Worm (Caenorhabditis elegans) whole organism, L4 larva: ENCODE results near the gene tlp-1.

Source experiments
- F10B5.3 ChIP-seq: sonication (generic microtip); optimal IDR thresholded peaks from 2 replicates; lab custom pipeline; 2016; ENCODE audit warnings: mild to moderate bottlenecking, missing genetic modification characterization, missing compliant biosample characterization
- F37D6.2 ChIP-seq: sonication (generic microtip); optimal IDR thresholded peaks from 2 replicates; lab custom pipeline; 2016; ENCODE audit warnings: mild to moderate bottlenecking, missing genetic modification characterization, missing compliant biosample characterization
- F49E8.2 ChIP-seq: sonication (generic microtip); optimal IDR thresholded peaks from 2 replicates; lab custom pipeline; 2016; ENCODE audit warnings: missing compliant biosample characterization, mild to moderate bottlenecking, missing genetic modification characterization, borderline replicate concordance
- T26A8.4 ChIP-seq: fragments of 200-800 bp; sonication (Bioruptor generic); IDR thresholded peaks from 2 replicates; pipeline ENCODE4 v1.3.6; 2022; ENCODE audit warnings: missing genetic modification characterization, missing compliant biosample characterization
- Y105C5A.15 ChIP-seq: fragments of 200-800 bp; sonication (Bioruptor generic); IDR thresholded peaks from 2 replicates; pipeline ENCODE4 v1.3.6; 2022; ENCODE audit warnings: missing genetic modification characterization, missing compliant biosample characterization
- Y48G9A.11 ChIP-seq: fragments of 200-800 bp; sonication (Bioruptor generic); IDR thresholded peaks from 2 replicates; pipeline ENCODE4 v1.3.6; 2022; ENCODE audit warnings: missing genetic modification reagents, missing genetic modification characterization, missing compliant biosample characterization
- aha-1 ChIP-seq: fragments of 150-350 bp; peaks from one replicate; lab custom pipeline; 2014; ENCODE audit warnings: missing biosample characterization, missing genetic modification characterization
- arid-1 ChIP-seq: fragments of 200-800 bp; sonication (Bioruptor generic); conservative IDR thresholded peaks from 2 replicates; pipeline ENCODE4 v1.3.6; 2022; ENCODE audit warnings: missing genetic modification reagents, missing genetic modification characterization, missing compliant biosample characterization
- ceh-20 ChIP-seq: fragments of 200-800 bp; sonication (Bioruptor generic); IDR thresholded peaks from 2 replicates; pipeline ENCODE4 v1.3.6; 2022; ENCODE audit warnings: missing genetic modification reagents, missing genetic modification characterization, missing compliant biosample characterization
- ceh-32 ChIP-seq: sonication (generic microtip); optimal IDR thresholded peaks from 2 replicates; lab custom pipeline; 2016; ENCODE audit warnings: mild to moderate bottlenecking, missing genetic modification characterization, missing compliant biosample characterization; ENCODE audit not compliant: poor library complexity
- ceh-62 ChIP-seq: sonication (generic microtip); optimal IDR thresholded peaks from 2 replicates; lab custom pipeline; 2017; ENCODE audit warnings: missing biosample characterization, missing genetic modification characterization
- ces-1 ChIP-seq: fragments of 150-350 bp; sonication (generic microtip); optimal IDR thresholded peaks from 4 replicates; lab custom pipeline; 2014; ENCODE audit warnings: missing biosample characterization, missing genetic modification reagents, missing genetic modification characterization
- ctbp-1 ChIP-seq: fragments of 200-800 bp; sonication (Bioruptor generic); IDR thresholded peaks from 2 replicates; pipeline ENCODE4 v1.3.6; 2022; ENCODE audit warnings: missing genetic modification reagents, missing genetic modification characterization, missing compliant biosample characterization
- daf-8 ChIP-seq: fragments of 200-800 bp; sonication (Bioruptor generic); IDR thresholded peaks from 2 replicates; pipeline ENCODE4 v1.3.6; 2022; ENCODE audit warnings: missing genetic modification characterization, missing compliant biosample characterization
- dmd-6 ChIP-seq: fragments of 200-800 bp; sonication (Bioruptor generic); IDR thresholded peaks from 2 replicates; pipeline ENCODE4 v1.3.6; 2022; ENCODE audit warnings: missing genetic modification reagents, missing genetic modification characterization, missing compliant biosample characterization
- dmd-8 ChIP-seq: fragments of 200-800 bp; sonication (Bioruptor generic); IDR thresholded peaks from 2 replicates; pipeline ENCODE4 v1.3.6; 2022; ENCODE audit warnings: missing genetic modification characterization, missing compliant biosample characterization
- dve-1 ChIP-seq: sonication (generic microtip); optimal IDR thresholded peaks from 2 replicates; lab custom pipeline; 2017; ENCODE audit warnings: antibody characterized with exemption, mild to moderate bottlenecking, missing genetic modification characterization, missing compliant biosample characterization; ENCODE audit not compliant: insufficient read depth
- egl-43 ChIP-seq: fragments of 200-800 bp; sonication (Bioruptor generic); IDR thresholded peaks from 2 replicates; pipeline ENCODE4 v1.3.6; 2022; ENCODE audit warnings: missing genetic modification reagents, missing genetic modification characterization, missing compliant biosample characterization
- fkh-10 ChIP-seq: fragments of 150-350 bp; optimal IDR thresholded peaks from 2 replicates; lab custom pipeline; 2014; ENCODE audit warnings: missing biosample characterization, missing genetic modification reagents, missing genetic modification characterization
- fos-1 ChIP-seq: fragments of 150-350 bp; optimal IDR thresholded peaks from 2 replicates; lab custom pipeline; 2014; ENCODE audit warnings: missing biosample characterization, missing genetic modification characterization
- gei-8 ChIP-seq: fragments of 200-800 bp; sonication (Bioruptor generic); optimal IDR thresholded peaks from 2 replicates; lab custom pipeline; 2018; ENCODE audit warnings: mild to moderate bottlenecking, missing genetic modification characterization, missing compliant biosample characterization
- hlh-30 ChIP-seq: sonication (generic microtip); optimal IDR thresholded peaks from 2 replicates; lab custom pipeline; 2017; ENCODE audit warnings: antibody characterized with exemption, mild to moderate bottlenecking, missing genetic modification characterization, missing compliant biosample characterization; ENCODE audit not compliant: insufficient read depth
- hmg-1.1 ChIP-seq: fragments of 200-800 bp; sonication (Bioruptor generic); IDR thresholded peaks from 2 replicates; pipeline ENCODE4 v1.3.6; 2022; ENCODE audit warnings: missing genetic modification reagents, missing genetic modification characterization, missing compliant biosample characterization
- lin-29 ChIP-seq: fragments of 200-800 bp; sonication (Bioruptor generic); IDR thresholded peaks from 2 replicates; pipeline ENCODE4 v1.3.6; 2022; ENCODE audit warnings: missing genetic modification reagents, missing genetic modification characterization, missing compliant biosample characterization
- madf-5 ChIP-seq, 2 experiments: fragments of 200-800 bp; sonication (Bioruptor generic); IDR thresholded peaks; 2 replicates each; pipeline ENCODE4 v1.3.6; 2022; ENCODE audit warnings: missing compliant biosample characterization in 2 of 2, missing genetic modification characterization in 2 of 2
- mdt-29 ChIP-seq: fragments of 200-800 bp; sonication (Bioruptor generic); IDR thresholded peaks from 2 replicates; pipeline ENCODE4 v1.3.6; 2022; ENCODE audit warnings: missing genetic modification reagents, missing genetic modification characterization, missing compliant biosample characterization
- mes-2 ChIP-seq: sonication (generic microtip); optimal IDR thresholded peaks from 2 replicates; lab custom pipeline; 2016; ENCODE audit warnings: missing genotype, mild to moderate bottlenecking, missing genetic modification characterization, missing compliant biosample characterization; ENCODE audit not compliant: poor library complexity, severe bottlenecking
- mxl-2 ChIP-seq: fragments of 200-800 bp; sonication (Bioruptor generic); conservative IDR thresholded peaks from 2 replicates; pipeline ENCODE4 v1.3.6; 2022; ENCODE audit warnings: missing genetic modification reagents, missing genetic modification characterization, missing compliant biosample characterization
- mxl-3 ChIP-seq: fragments of 200-800 bp; sonication (Bioruptor generic); optimal IDR thresholded peaks from 2 replicates; lab custom pipeline; 2018; ENCODE audit warnings: mild to moderate bottlenecking, missing genetic modification characterization, missing compliant biosample characterization
- nhr-102 ChIP-seq: sonication (generic microtip); optimal IDR thresholded peaks from 2 replicates; lab custom pipeline; 2016; ENCODE audit warnings: mild to moderate bottlenecking, missing genetic modification characterization, moderate library complexity, missing compliant biosample characterization
- nhr-237 ChIP-seq: sonication (generic microtip); optimal IDR thresholded peaks from 2 replicates; lab custom pipeline; 2017; ENCODE audit warnings: missing biosample characterization, missing genetic modification characterization
- nhr-25 ChIP-seq: sonication (generic microtip); optimal IDR thresholded peaks from 2 replicates; lab custom pipeline; 2017; ENCODE audit warnings: missing genetic modification characterization, mild to moderate bottlenecking, missing compliant biosample characterization, antibody characterized with exemption, moderate library complexity, borderline replicate concordance; ENCODE audit not compliant: insufficient read depth
- nhr-48 ChIP-seq: sonication (generic microtip); optimal IDR thresholded peaks from 2 replicates; lab custom pipeline; 2016; ENCODE audit warnings: mild to moderate bottlenecking, missing genetic modification characterization, missing compliant biosample characterization
- php-3 ChIP-seq: fragments of 200-800 bp; sonication (Bioruptor generic); IDR thresholded peaks from 2 replicates; pipeline ENCODE4 v1.3.6; 2022; ENCODE audit warnings: missing genetic modification reagents, missing genetic modification characterization, missing compliant biosample characterization
- rbr-2 ChIP-seq: sonication (generic microtip); optimal IDR thresholded peaks from 2 replicates; lab custom pipeline; 2016; ENCODE audit warnings: missing genotype, missing genetic modification characterization, missing compliant biosample characterization
- saeg-2 ChIP-seq: fragments of 200-800 bp; sonication (Bioruptor generic); IDR thresholded peaks from 2 replicates; pipeline ENCODE4 v1.3.6; 2022; ENCODE audit warnings: missing genetic modification reagents, missing genetic modification characterization, missing compliant biosample characterization
- snpc-1.2 ChIP-seq: fragments of 200-800 bp; sonication (Bioruptor generic); IDR thresholded peaks from 2 replicates; pipeline ENCODE4 v1.3.6; 2022; ENCODE audit warnings: missing genetic modification reagents, missing genetic modification characterization, missing compliant biosample characterization
- tag-97 ChIP-seq: fragments of 200-800 bp; sonication (Bioruptor generic); IDR thresholded peaks from 2 replicates; pipeline ENCODE4 v1.3.6; 2022; ENCODE audit warnings: missing genetic modification characterization, missing compliant biosample characterization
- tra-1 ChIP-seq: fragments of 200-800 bp; sonication (Bioruptor generic); IDR thresholded peaks from 2 replicates; pipeline ENCODE4 v1.3.6; 2022; ENCODE audit warnings: missing genetic modification reagents, missing genetic modification characterization, missing compliant biosample characterization
- unc-62 ChIP-seq, 3 experiments: fragments of 150-350 bp in 1 of 3; sonication (generic microtip); optimal IDR thresholded peaks in 2 of 3; peaks in 1 of 3; 1 replicate in 1 of 3; 2 replicates in 2 of 3; lab custom pipeline; 2014 to 2017; ENCODE audit warnings: missing biosample characterization in 3 of 3, missing genetic modification characterization in 3 of 3, missing genetic modification reagents in 3 of 3, missing genotype in 1 of 3
- vab-7 ChIP-seq: fragments of 200-800 bp; sonication (Bioruptor generic); IDR thresholded peaks from 2 replicates; pipeline ENCODE4 v1.3.6; 2022; ENCODE audit warnings: missing genetic modification reagents, missing genetic modification characterization, missing compliant biosample characterization
- zfp-3 ChIP-seq: fragments of 200-800 bp; sonication (Bioruptor generic); conservative IDR thresholded peaks from 2 replicates; pipeline ENCODE4 v1.3.6; 2022; ENCODE audit warnings: missing genetic modification reagents, missing genetic modification characterization, missing compliant biosample characterization
- ztf-7 ChIP-seq: fragments of 150-350 bp; optimal IDR thresholded peaks from 2 replicates; lab custom pipeline; 2014; ENCODE audit warnings: missing biosample characterization, missing genetic modification characterization

The tlp-1 gene

DNA sequence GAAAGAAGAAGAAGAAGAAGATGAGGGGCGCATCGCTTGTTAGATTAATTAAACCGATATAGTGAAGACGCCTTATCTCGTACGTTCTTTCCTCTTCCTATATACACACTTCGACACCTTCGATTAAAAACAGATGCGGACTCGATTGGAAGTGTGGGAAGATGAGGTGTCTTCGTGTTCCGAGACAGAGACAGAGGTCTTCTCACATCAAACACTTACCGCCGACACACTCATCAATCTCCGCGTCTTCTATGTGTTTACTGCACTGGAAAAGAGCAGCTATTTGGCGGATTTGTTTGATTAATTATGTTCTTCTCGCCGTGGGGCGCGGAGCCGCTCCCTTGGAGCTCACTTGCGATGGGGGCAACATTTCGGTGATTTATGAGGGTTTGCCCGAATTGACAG lies 4.5 kb downstream of the tlp-1 start (continued):
- peak in 1 of 2 experiments; percentile 97 for TF ChIP-seq unc-62 (GFP tag; optimal IDR thresholded peaks at IDR 0.05 in 1 of 2; lab: Kevin White, UChicago)
- TF ChIP-seq unc-62 (tag; optimal IDR thresholded peaks at IDR 0.05; lab: Kevin White, UChicago): peak; percentile 1

DNA sequence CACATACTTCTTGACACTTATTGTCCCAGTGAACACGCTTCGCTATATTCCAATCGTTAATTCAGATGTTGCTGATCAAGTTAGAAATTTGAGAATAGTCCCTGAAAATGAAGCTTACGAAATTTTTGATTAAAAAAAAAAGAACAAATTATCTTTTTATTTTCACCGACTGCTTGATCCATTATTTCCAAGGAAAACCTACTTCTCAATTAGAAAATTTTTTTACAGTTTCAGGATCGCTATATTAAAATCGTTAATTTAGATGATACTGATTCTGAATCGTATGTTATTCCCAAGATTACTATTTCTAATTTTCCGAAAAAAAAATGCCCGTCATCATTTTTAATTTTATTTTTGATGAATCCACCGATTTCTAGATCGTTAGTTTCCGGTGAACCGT lies 5.3 kb downstream of the tlp-1 start, which contains the start of gene T23G4.127:
Gene T23G4.127, minus strand, starts transcription at position 101 of the 400 bp plus-strand sequence.
- TF ChIP-seq ctbp-1 (GFP tag; lab: Robert Waterston, UW) (no peak), mdt-29 (no peak), daf-8 (GFP tag; lab: Robert Waterston, UW) (no peak), Y105C5A.15 (GFP tag; lab: Robert Waterston, UW) (no peak), ztf-7 (no peak), F37D6.2 (tag; lab: Kevin White, UChicago) (no peak), dmd-8 (no peak), dve-1 (no peak)

DNA sequence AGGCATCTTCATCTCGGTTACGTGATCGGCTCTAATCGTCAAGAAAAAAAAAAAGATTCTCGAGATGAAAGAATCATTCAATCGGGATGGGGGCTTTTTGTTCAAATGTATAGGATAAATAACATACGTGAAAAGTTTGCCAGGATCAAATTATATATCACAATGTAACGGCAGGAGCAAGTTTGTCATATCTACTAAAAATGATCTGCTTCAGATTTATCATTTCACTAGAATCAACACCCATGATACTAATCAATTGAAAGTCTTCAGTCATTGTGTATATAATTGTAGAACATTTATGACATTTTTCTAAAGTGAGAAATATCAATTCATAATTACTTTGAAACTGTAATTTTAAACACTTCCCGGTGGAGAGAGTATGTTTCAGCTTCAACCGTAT lies 7.0 kb downstream of the tlp-1 start:
- TF ChIP-seq lin-29 (GFP tag; lab: Robert Waterston, UW) (no peak), unc-62 (GFP tag; optimal IDR thresholded peaks at IDR 0.05 in 1 of 2; lab: Kevin White, UChicago) (peak in 1 of 2 experiments; percentile 61), unc-62 (tag; optimal IDR thresholded peaks at IDR 0.05; lab: Kevin White, UChicago) (no peak), mdt-29 (no peak), ceh-20 (GFP tag; lab: Robert Waterston, UW) (no peak), arid-1 (GFP tag; lab: Robert Waterston, UW) (no peak), Y48G9A.11 (GFP tag; lab: Robert Waterston, UW) (no peak), aha-1 (tag; lab: Kevin White, UChicago) (peak; percentile 72), fkh-10 (GFP tag; lab: Kevin White, UChicago) (no peak), php-3 (GFP tag; lab: Robert Waterston, UW) (no peak), mxl-3 (GFP tag; lab: Kevin White, UChicago) (no peak)

DNA sequence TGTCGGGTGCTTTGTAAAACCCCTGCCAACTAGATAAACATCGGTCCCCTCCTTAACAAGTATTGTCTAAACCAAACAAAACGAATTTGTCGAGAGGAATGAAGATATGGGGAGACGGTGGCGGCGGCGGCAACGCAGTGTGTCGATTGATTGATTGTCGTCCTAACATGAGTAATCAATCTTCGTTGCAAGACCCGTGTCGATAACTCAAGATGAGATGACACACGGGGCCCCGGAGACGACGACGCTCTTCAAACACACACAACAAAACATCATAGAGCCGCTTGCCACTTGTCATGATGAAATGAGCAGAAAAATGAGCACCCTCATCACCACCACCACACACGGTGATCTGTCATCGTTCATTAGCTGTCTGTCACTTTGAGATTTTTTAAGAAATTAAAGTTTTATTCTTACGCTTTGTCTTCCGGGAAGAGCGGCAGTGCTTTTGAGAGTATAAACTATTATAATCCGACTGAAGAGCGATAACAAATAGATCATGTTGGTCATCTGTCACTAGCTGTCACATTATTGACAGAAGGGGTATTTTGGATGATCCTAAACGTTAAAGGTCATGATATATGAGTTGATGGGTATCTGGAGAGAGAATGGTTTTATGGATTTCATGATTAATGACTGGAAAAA lies 8.0 kb downstream of the tlp-1 start:
- TF ChIP-seq nhr-102 (tag; lab: Kevin White, UChicago) (no peak), saeg-2 (GFP tag; lab: Robert Waterston, UW) (no peak), hmg-1.1 (GFP tag; lab: Robert Waterston, UW) (0 out of 2 replicates have a peak, but pooled peaks have one; percentile 21), rbr-2 (no peak), mxl-2 (GFP tag; lab: Robert Waterston, UW) (no peak), vab-7 (GFP tag; lab: Robert Waterston, UW) (no peak), nhr-48 (tag; lab: Kevin White, UChicago) (no peak), ceh-62 (tag; lab: Kevin White, UChicago) (no peak), mxl-3 (GFP tag; lab: Kevin White, UChicago) (no peak), ceh-20 (GFP tag; lab: Robert Waterston, UW) (peak; percentile 95), tag-97 (GFP tag; lab: Robert Waterston, UW) (no peak), dmd-6 (GFP tag; lab: Robert Waterston, UW) (no peak), mes-2 (tag; lab: Kevin White, UChicago) (peak; percentile 12), fos-1 (tag; lab: Kevin White, UChicago) (no peak), ceh-32 (tag; lab: Kevin White, UChicago) (no peak), gei-8 (no peak), egl-43 (no peak), zfp-3 (GFP tag; lab: Robert Waterston, UW) (no peak), snpc-1.2 (no peak), hlh-30 (tag; lab: Kevin White, UChicago) (peak; percentile 8), madf-5 (GFP tag; IDR thresholded peaks at IDR 0.05; lab: Robert Waterston, UW) (no peak), F49E8.2 (tag; lab: Kevin White, UChicago) (no peak), T26A8.4 (GFP tag; lab: Robert Waterston, UW) (no peak), ces-1 (GFP tag; lab: Kevin White, UChicago) (no peak), tra-1 (peak; percentile 37; the same call in 1 of the 2 replicates), nhr-237 (tag; lab: Kevin White, UChicago) (no peak), nhr-25 (no peak), F10B5.3 (tag; lab: Kevin White, UChicago) (no peak)
